Worm (Caenorhabditis elegans) whole organism, L4 larva: ENCODE results near the gene add-2.
A peak's percentile ranks its signal among the peaks of the same experiment; 100 is the strongest.

Experiments used
- D1046.2 ChIP-seq: fragments of 200-800 bp; sonication (Bioruptor generic); IDR thresholded peaks from 2 replicates; pipeline ENCODE4 v1.3.6; 2022; ENCODE audit warnings: missing genetic modification characterization, missing compliant biosample characterization
- F10B5.3 ChIP-seq: sonication (generic microtip); optimal IDR thresholded peaks from 2 replicates; lab custom pipeline; 2016; ENCODE audit warnings: mild to moderate bottlenecking, missing genetic modification characterization, missing compliant biosample characterization
- F44E2.7 ChIP-seq: fragments of 200-800 bp; sonication (Bioruptor generic); IDR thresholded peaks from 2 replicates; pipeline ENCODE4 v2.1.2; 2022; ENCODE audit warnings: missing genetic modification characterization, missing compliant biosample characterization
- F49E8.2 ChIP-seq: sonication (generic microtip); optimal IDR thresholded peaks from 2 replicates; lab custom pipeline; 2016; ENCODE audit warnings: missing compliant biosample characterization, mild to moderate bottlenecking, missing genetic modification characterization, borderline replicate concordance
- T20F7.1 ChIP-seq: fragments of 200-800 bp; sonication (Bioruptor generic); optimal IDR thresholded peaks from 2 replicates; lab custom pipeline; 2018; ENCODE audit warnings: mild to moderate bottlenecking, missing genetic modification characterization, missing compliant biosample characterization
- Y105C5A.15 ChIP-seq: fragments of 200-800 bp; sonication (Bioruptor generic); IDR thresholded peaks from 2 replicates; pipeline ENCODE4 v1.3.6; 2022; ENCODE audit warnings: missing genetic modification characterization, missing compliant biosample characterization
- ZK337.2 ChIP-seq: fragments of 200-800 bp; sonication (Bioruptor generic); IDR thresholded peaks from 2 replicates; pipeline ENCODE4 v1.3.6; 2022; ENCODE audit warnings: missing genetic modification reagents, missing genetic modification characterization, missing compliant biosample characterization
- ama-1 ChIP-seq: fragments of 150-350 bp; optimal IDR thresholded peaks from 2 replicates; lab custom pipeline; 2014; ENCODE audit warnings: inconsistent platforms, mixed read lengths
- arid-1 ChIP-seq: fragments of 200-800 bp; sonication (Bioruptor generic); conservative IDR thresholded peaks from 2 replicates; pipeline ENCODE4 v1.3.6; 2022; ENCODE audit warnings: missing genetic modification reagents, missing genetic modification characterization, missing compliant biosample characterization
- ceh-20 ChIP-seq: fragments of 200-800 bp; sonication (Bioruptor generic); IDR thresholded peaks from 2 replicates; pipeline ENCODE4 v1.3.6; 2022; ENCODE audit warnings: missing genetic modification reagents, missing genetic modification characterization, missing compliant biosample characterization
- ceh-32 ChIP-seq: sonication (generic microtip); optimal IDR thresholded peaks from 2 replicates; lab custom pipeline; 2016; ENCODE audit warnings: mild to moderate bottlenecking, missing genetic modification characterization, missing compliant biosample characterization; ENCODE audit not compliant: poor library complexity
- ceh-44 ChIP-seq: fragments of 200-800 bp; sonication (Bioruptor generic); IDR thresholded peaks from 2 replicates; pipeline ENCODE4 v1.3.6; 2022; ENCODE audit warnings: missing genetic modification reagents, missing genetic modification characterization, missing compliant biosample characterization
- ceh-62 ChIP-seq: sonication (generic microtip); optimal IDR thresholded peaks from 2 replicates; lab custom pipeline; 2017; ENCODE audit warnings: missing biosample characterization, missing genetic modification characterization
- ces-1 ChIP-seq: fragments of 150-350 bp; sonication (generic microtip); optimal IDR thresholded peaks from 4 replicates; lab custom pipeline; 2014; ENCODE audit warnings: missing biosample characterization, missing genetic modification reagents, missing genetic modification characterization
- daf-16 ChIP-seq, 3 experiments: sonication (generic microtip); optimal IDR thresholded peaks; 2 replicates each; lab custom pipeline; 2016 to 2017; ENCODE audit warnings: missing genetic modification characterization in 3 of 3, missing genetic modification reagents in 3 of 3, mild to moderate bottlenecking in 2 of 3, missing compliant biosample characterization in 2 of 3, missing biosample characterization in 1 of 3, moderate library complexity in 1 of 3
- daf-8 ChIP-seq: fragments of 200-800 bp; sonication (Bioruptor generic); IDR thresholded peaks from 2 replicates; pipeline ENCODE4 v1.3.6; 2022; ENCODE audit warnings: missing genetic modification characterization, missing compliant biosample characterization
- duxl-1 ChIP-seq: sonication (generic microtip); optimal IDR thresholded peaks from 2 replicates; lab custom pipeline; 2016; ENCODE audit warnings: mild to moderate bottlenecking, missing genetic modification characterization, moderate library complexity, missing compliant biosample characterization; ENCODE audit not compliant: poor library complexity
- dve-1 ChIP-seq: sonication (generic microtip); optimal IDR thresholded peaks from 2 replicates; lab custom pipeline; 2017; ENCODE audit warnings: antibody characterized with exemption, mild to moderate bottlenecking, missing genetic modification characterization, missing compliant biosample characterization; ENCODE audit not compliant: insufficient read depth
- egl-43 ChIP-seq: fragments of 200-800 bp; sonication (Bioruptor generic); IDR thresholded peaks from 2 replicates; pipeline ENCODE4 v1.3.6; 2022; ENCODE audit warnings: missing genetic modification reagents, missing genetic modification characterization, missing compliant biosample characterization
- fos-1 ChIP-seq: fragments of 150-350 bp; optimal IDR thresholded peaks from 2 replicates; lab custom pipeline; 2014; ENCODE audit warnings: missing biosample characterization, missing genetic modification characterization
- hif-1 ChIP-seq, 2 experiments: sonication (generic microtip); optimal IDR thresholded peaks; 2 replicates each; lab custom pipeline; 2016 to 2017; ENCODE audit warnings: missing compliant biosample characterization in 2 of 2, missing genetic modification characterization in 2 of 2, missing genetic modification reagents in 2 of 2, missing genotype in 2 of 2, mild to moderate bottlenecking in 1 of 2
- hmg-1.1 ChIP-seq: fragments of 200-800 bp; sonication (Bioruptor generic); IDR thresholded peaks from 2 replicates; pipeline ENCODE4 v1.3.6; 2022; ENCODE audit warnings: missing genetic modification reagents, missing genetic modification characterization, missing compliant biosample characterization
- jun-1 ChIP-seq: fragments of 150-350 bp; optimal IDR thresholded peaks from 2 replicates; lab custom pipeline; 2014; ENCODE audit warnings: missing biosample characterization, missing genetic modification reagents, missing genetic modification characterization
- lin-1 ChIP-seq: fragments of 200-800 bp; sonication (Bioruptor generic); IDR thresholded peaks from 2 replicates; pipeline ENCODE4 v1.3.6; 2022; ENCODE audit warnings: missing genetic modification reagents, missing genetic modification characterization, missing compliant biosample characterization
- lin-29 ChIP-seq: fragments of 200-800 bp; sonication (Bioruptor generic); IDR thresholded peaks from 2 replicates; pipeline ENCODE4 v1.3.6; 2022; ENCODE audit warnings: missing genetic modification reagents, missing genetic modification characterization, missing compliant biosample characterization
- lin-38 ChIP-seq: fragments of 200-800 bp; sonication (Bioruptor generic); IDR thresholded peaks from 2 replicates; pipeline ENCODE4 v1.3.6; 2022; ENCODE audit warnings: missing genetic modification reagents, missing genetic modification characterization, missing compliant biosample characterization
- lsy-2 ChIP-seq, 2 experiments: fragments of 150-350 bp in 1 of 2; sonication (generic microtip) in 1 of 2; optimal IDR thresholded peaks; 2 replicates each; lab custom pipeline; 2014 to 2017; ENCODE audit warnings: missing biosample characterization in 2 of 2, missing genetic modification characterization in 2 of 2
- mdl-1 ChIP-seq, 2 experiments: fragments of 150-350 bp in 1 of 2; sonication (generic microtip) in 1 of 2; optimal IDR thresholded peaks; 2 replicates each; lab custom pipeline; 2014 to 2017; ENCODE audit warnings: missing biosample characterization in 2 of 2, missing genetic modification characterization in 2 of 2
- mes-2 ChIP-seq: sonication (generic microtip); optimal IDR thresholded peaks from 2 replicates; lab custom pipeline; 2016; ENCODE audit warnings: missing genotype, mild to moderate bottlenecking, missing genetic modification characterization, missing compliant biosample characterization; ENCODE audit not compliant: poor library complexity, severe bottlenecking
- mxl-2 ChIP-seq: fragments of 200-800 bp; sonication (Bioruptor generic); conservative IDR thresholded peaks from 2 replicates; pipeline ENCODE4 v1.3.6; 2022; ENCODE audit warnings: missing genetic modification reagents, missing genetic modification characterization, missing compliant biosample characterization
- mxl-3 ChIP-seq: fragments of 200-800 bp; sonication (Bioruptor generic); optimal IDR thresholded peaks from 2 replicates; lab custom pipeline; 2018; ENCODE audit warnings: mild to moderate bottlenecking, missing genetic modification characterization, missing compliant biosample characterization
- nhr-102 ChIP-seq: sonication (generic microtip); optimal IDR thresholded peaks from 2 replicates; lab custom pipeline; 2016; ENCODE audit warnings: mild to moderate bottlenecking, missing genetic modification characterization, moderate library complexity, missing compliant biosample characterization
- nhr-28 ChIP-seq: fragments of 150-350 bp; optimal IDR thresholded peaks from 2 replicates; lab custom pipeline; 2014; ENCODE audit warnings: missing biosample characterization, missing genetic modification characterization
- nhr-42 ChIP-seq: fragments of 200-800 bp; sonication (Bioruptor generic); IDR thresholded peaks from 2 replicates; pipeline ENCODE4 v1.3.6; 2022; ENCODE audit warnings: missing genetic modification characterization, missing compliant biosample characterization
- nhr-6 ChIP-seq: fragments of 150-350 bp; optimal IDR thresholded peaks from 2 replicates; lab custom pipeline; 2014; ENCODE audit warnings: missing biosample characterization, missing genetic modification characterization
- nhr-76 ChIP-seq: fragments of 150-350 bp; optimal IDR thresholded peaks from 2 replicates; lab custom pipeline; 2014; ENCODE audit warnings: missing biosample characterization, missing genetic modification characterization
- pha-4 ChIP-seq, 2 experiments: fragments of 150-350 bp in 1 of 2; fragments of 200-800 bp in 1 of 2; sonication (Bioruptor generic) in 1 of 2; IDR thresholded peaks in 1 of 2; optimal IDR thresholded peaks in 1 of 2; 2 replicates each; pipeline versions ENCODE4 v1.3.6 to Lab custom; 2014 to 2022; ENCODE audit warnings: missing genetic modification characterization in 2 of 2, missing genetic modification reagents in 2 of 2, missing biosample characterization in 1 of 2, missing compliant biosample characterization in 1 of 2
- php-3 ChIP-seq: fragments of 200-800 bp; sonication (Bioruptor generic); IDR thresholded peaks from 2 replicates; pipeline ENCODE4 v1.3.6; 2022; ENCODE audit warnings: missing genetic modification reagents, missing genetic modification characterization, missing compliant biosample characterization
- saeg-2 ChIP-seq: fragments of 200-800 bp; sonication (Bioruptor generic); IDR thresholded peaks from 2 replicates; pipeline ENCODE4 v1.3.6; 2022; ENCODE audit warnings: missing genetic modification reagents, missing genetic modification characterization, missing compliant biosample characterization
- sdz-12 ChIP-seq: fragments of 200-800 bp; sonication (Bioruptor generic); optimal IDR thresholded peaks from 2 replicates; lab custom pipeline; 2018; ENCODE audit warnings: mild to moderate bottlenecking, missing genetic modification characterization, missing compliant biosample characterization
- set-16 ChIP-seq: fragments of 200-800 bp; sonication (Bioruptor generic); IDR thresholded peaks from 2 replicates; pipeline ENCODE4 v1.3.6; 2022; ENCODE audit warnings: missing genetic modification reagents, missing genetic modification characterization, missing compliant biosample characterization
- snpc-1.2 ChIP-seq: fragments of 200-800 bp; sonication (Bioruptor generic); IDR thresholded peaks from 2 replicates; pipeline ENCODE4 v1.3.6; 2022; ENCODE audit warnings: missing genetic modification reagents, missing genetic modification characterization, missing compliant biosample characterization
- spr-1 ChIP-seq: sonication (generic microtip); optimal IDR thresholded peaks from 2 replicates; lab custom pipeline; 2016; ENCODE audit warnings: mild to moderate bottlenecking, missing genetic modification characterization, missing compliant biosample characterization
- spr-3 ChIP-seq: fragments of 200-800 bp; sonication (Bioruptor generic); optimal IDR thresholded peaks from 2 replicates; lab custom pipeline; 2018; ENCODE audit warnings: mild to moderate bottlenecking, missing genetic modification characterization, missing compliant biosample characterization
- unc-130 ChIP-seq: sonication (generic microtip); optimal IDR thresholded peaks from 2 replicates; lab custom pipeline; 2016; ENCODE audit warnings: missing genetic modification reagents, missing genetic modification characterization, missing compliant biosample characterization
- unc-62 ChIP-seq, 3 experiments: fragments of 150-350 bp in 1 of 3; sonication (generic microtip); optimal IDR thresholded peaks in 2 of 3; peaks in 1 of 3; 1 replicate in 1 of 3; 2 replicates in 2 of 3; lab custom pipeline; 2014 to 2017; ENCODE audit warnings: missing biosample characterization in 3 of 3, missing genetic modification characterization in 3 of 3, missing genetic modification reagents in 3 of 3, missing genotype in 1 of 3
- vab-7 ChIP-seq: fragments of 200-800 bp; sonication (Bioruptor generic); IDR thresholded peaks from 2 replicates; pipeline ENCODE4 v1.3.6; 2022; ENCODE audit warnings: missing genetic modification reagents, missing genetic modification characterization, missing compliant biosample characterization
- zip-11 ChIP-seq: fragments of 200-800 bp; sonication (Bioruptor generic); IDR thresholded peaks from 2 replicates; pipeline ENCODE4 v1.3.6; 2022; ENCODE audit warnings: missing genetic modification characterization, missing compliant biosample characterization

The add-2 gene

ce11 chrV:12039755-12040154 lies 26.5 kb upstream of the add-2 start (continued):
- no peak for TF ChIP-seq ceh-20
- no peak for TF ChIP-seq snpc-1.2
- no peak for TF ChIP-seq mdl-1 (tag; optimal IDR thresholded peaks at IDR 0.05; lab: Kevin White, UChicago)
- TF ChIP-seq ceh-62: no peak
- TF ChIP-seq dve-1: no peak
- TF ChIP-seq D1046.2: no peak
- no peak for TF ChIP-seq unc-130 (GFP tag; lab: Kevin White, UChicago)
- no peak for TF ChIP-seq pha-4 (GFP tag; IDR thresholded peaks at IDR 0.05; lab: Robert Waterston, UW)
- peak; percentile 5 for TF ChIP-seq pha-4 (tag; optimal IDR thresholded peaks at IDR 0.05; lab: Kevin White, UChicago)
- TF ChIP-seq mxl-3 (GFP tag; lab: Kevin White, UChicago): no peak
- TF ChIP-seq unc-62 (GFP tag; optimal IDR thresholded peaks at IDR 0.05 in 1 of 2; lab: Kevin White, UChicago): peak in 1 of 2 experiments; percentile 90
- no peak for TF ChIP-seq unc-62 (tag; optimal IDR thresholded peaks at IDR 0.05; lab: Kevin White, UChicago)
- peak; percentile 63 for TF ChIP-seq nhr-6 (tag; lab: Kevin White, UChicago)
- TF ChIP-seq spr-3 (GFP tag; lab: Kevin White, UChicago): no peak
- TF ChIP-seq php-3 (GFP tag; lab: Robert Waterston, UW): no peak
- TF ChIP-seq arid-1 (GFP tag; lab: Robert Waterston, UW): no peak
- no peak for TF ChIP-seq lsy-2 (tag; optimal IDR thresholded peaks at IDR 0.05; lab: Kevin White, UChicago)
- TF ChIP-seq ces-1 (GFP tag; lab: Kevin White, UChicago): no peak
- TF ChIP-seq saeg-2 (GFP tag; lab: Robert Waterston, UW): no peak
- no peak for TF ChIP-seq F10B5.3 (tag; lab: Kevin White, UChicago)
- no peak for TF ChIP-seq lin-29 (GFP tag; lab: Robert Waterston, UW)
- no peak for TF ChIP-seq duxl-1

- no peak for TF ChIP-seq ceh-32
- no peak for TF ChIP-seq daf-16 (GFP tag; optimal IDR thresholded peaks at IDR 0.05; lab: Kevin White, UChicago)
- TF ChIP-seq daf-16 (tag; optimal IDR thresholded peaks at IDR 0.05; lab: Kevin White, UChicago): no peak
- TF ChIP-seq jun-1 (tag; lab: Kevin White, UChicago): no peak
- TF ChIP-seq set-16 (GFP tag; lab: Robert Waterston, UW): peak; percentile 88
- TF ChIP-seq F49E8.2 (tag; lab: Kevin White, UChicago): no peak
- no peak for TF ChIP-seq lin-1 (GFP tag; lab: Robert Waterston, UW)
- no peak for TF ChIP-seq T20F7.1 (GFP tag; lab: Kevin White, UChicago)
- no peak for TF ChIP-seq D1046.2
- TF ChIP-seq daf-8 (GFP tag; lab: Robert Waterston, UW): no peak
- TF ChIP-seq F44E2.7: no peak
- no peak for TF ChIP-seq nhr-102 (tag; lab: Kevin White, UChicago)
- TF ChIP-seq mxl-2: no peak
- TF ChIP-seq vab-7: no peak
- no peak for TF ChIP-seq nhr-76 (tag; lab: Kevin White, UChicago)
- TF ChIP-seq ZK337.2 (GFP tag; lab: Robert Waterston, UW): no peak
- TF ChIP-seq nhr-42 (GFP tag; lab: Robert Waterston, UW): no peak
- TF ChIP-seq lin-38 (GFP tag; lab: Robert Waterston, UW): peak; percentile 28; the same call in 1 of the 2 replicates
- peak in 1 of 2 experiments; percentile 12 for TF ChIP-seq lsy-2 (tag; optimal IDR thresholded peaks at IDR 0.05; lab: Kevin White, UChicago)
- peak; percentile 50; the same call in 1 of the 2 replicates for TF ChIP-seq egl-43 (GFP tag; lab: Robert Waterston, UW)
- TF ChIP-seq mes-2 (tag; lab: Kevin White, UChicago): peak; percentile 51
- no peak for TF ChIP-seq zip-11 (GFP tag; lab: Robert Waterston, UW)
- peak; percentile 25 for TF ChIP-seq nhr-6 (tag; lab: Kevin White, UChicago)
- no peak for TF ChIP-seq fos-1
- TF ChIP-seq sdz-12 (GFP tag; lab: Kevin White, UChicago): no peak
- TF ChIP-seq Y105C5A.15 (GFP tag; lab: Robert Waterston, UW): no peak
- 0 out of 2 replicates have a peak, but pooled peaks have one; percentile 2 for TF ChIP-seq ceh-44 (GFP tag; lab: Robert Waterston, UW)
- TF ChIP-seq ama-1 (lab: Kevin White, UChicago): peak; percentile 45
- TF ChIP-seq spr-1 (tag; lab: Kevin White, UChicago): peak; percentile 18
- no peak for TF ChIP-seq nhr-28
- peak; percentile 63 for TF ChIP-seq hmg-1.1 (GFP tag; lab: Robert Waterston, UW)
- TF ChIP-seq hif-1 (tag; optimal IDR thresholded peaks at IDR 0.05; lab: Kevin White, UChicago): peak in 1 of 2 experiments; percentile 14
Measured at ce11 chrV:12038783-12039182, 25.6 kb upstream of the add-2 start.
